Fruit fly (Drosophila melanogaster) Kc167 (cell line): ENCODE data around the gene TBC1D16.

ENCODE experiments used
- Myc ChIP-seq: fragments of >200 bp; optimal IDR thresholded peaks from 2 replicates; lab custom pipeline; 2017; ENCODE audit warnings: missing external identifiers
- insv ChIP-seq: fragments of >200 bp; optimal IDR thresholded peaks from 3 replicates; lab custom pipeline; 2018; ENCODE audit warnings: missing external identifiers

dm6 chr2L:10457191-10457899 is 21.9 kb upstream of the TBC1D16 start, which contains the start of the genes LManI and LManII:
- TF ChIP-seq Myc (lab: Kevin White, UChicago) (no peak), insv (no peak)
